Worm (Caenorhabditis elegans) whole organism, L4 larva: ENCODE data around the gene dnj-7.
A peak's percentile ranks its signal among the peaks of the same experiment; 100 is the strongest.

Experiments
- F49E8.2 ChIP-seq: sonication (generic microtip); optimal IDR thresholded peaks from 2 replicates; lab custom pipeline; 2016; ENCODE audit warnings: missing compliant biosample characterization, mild to moderate bottlenecking, missing genetic modification characterization, borderline replicate concordance
- T20F7.1 ChIP-seq: fragments of 200-800 bp; sonication (Bioruptor generic); optimal IDR thresholded peaks from 2 replicates; lab custom pipeline; 2018; ENCODE audit warnings: mild to moderate bottlenecking, missing genetic modification characterization, missing compliant biosample characterization
- T26A8.4 ChIP-seq: fragments of 200-800 bp; sonication (Bioruptor generic); IDR thresholded peaks from 2 replicates; pipeline ENCODE4 v1.3.6; 2022; ENCODE audit warnings: missing genetic modification characterization, missing compliant biosample characterization
- Y75B8A.6 ChIP-seq: fragments of 200-800 bp; sonication (Bioruptor generic); IDR thresholded peaks from 2 replicates; pipeline ENCODE4 v1.3.6; 2022; ENCODE audit warnings: missing genetic modification reagents, missing genetic modification characterization, missing compliant biosample characterization
- ZK546.5 ChIP-seq, 2 experiments: sonication (generic microtip); optimal IDR thresholded peaks; 2 replicates each; lab custom pipeline; 2017; ENCODE audit warnings: missing biosample characterization in 2 of 2, missing genetic modification characterization in 2 of 2
- aha-1 ChIP-seq: fragments of 150-350 bp; peaks from one replicate; lab custom pipeline; 2014; ENCODE audit warnings: missing biosample characterization, missing genetic modification characterization
- aly-2 ChIP-seq: sonication (generic microtip); optimal IDR thresholded peaks from 2 replicates; lab custom pipeline; 2018; ENCODE audit warnings: missing biosample characterization, missing genetic modification characterization
- arid-1 ChIP-seq: fragments of 200-800 bp; sonication (Bioruptor generic); conservative IDR thresholded peaks from 2 replicates; pipeline ENCODE4 v1.3.6; 2022; ENCODE audit warnings: missing genetic modification reagents, missing genetic modification characterization, missing compliant biosample characterization
- ceh-20 ChIP-seq: fragments of 200-800 bp; sonication (Bioruptor generic); IDR thresholded peaks from 2 replicates; pipeline ENCODE4 v1.3.6; 2022; ENCODE audit warnings: missing genetic modification reagents, missing genetic modification characterization, missing compliant biosample characterization
- ceh-62 ChIP-seq: sonication (generic microtip); optimal IDR thresholded peaks from 2 replicates; lab custom pipeline; 2017; ENCODE audit warnings: missing biosample characterization, missing genetic modification characterization
- ces-1 ChIP-seq: fragments of 150-350 bp; sonication (generic microtip); optimal IDR thresholded peaks from 4 replicates; lab custom pipeline; 2014; ENCODE audit warnings: missing biosample characterization, missing genetic modification reagents, missing genetic modification characterization
- cey-2 ChIP-seq: sonication (generic microtip); optimal IDR thresholded peaks from 3 replicates; lab custom pipeline; 2017; ENCODE audit warnings: missing genetic modification characterization, mild to moderate bottlenecking, missing compliant biosample characterization, antibody characterized with exemption, borderline replicate concordance; ENCODE audit not compliant: insufficient read depth
- ctbp-1 ChIP-seq: fragments of 200-800 bp; sonication (Bioruptor generic); IDR thresholded peaks from 2 replicates; pipeline ENCODE4 v1.3.6; 2022; ENCODE audit warnings: missing genetic modification reagents, missing genetic modification characterization, missing compliant biosample characterization
- daf-12 ChIP-seq: fragments of 150-350 bp; optimal IDR thresholded peaks from 2 replicates; lab custom pipeline; 2014; ENCODE audit warnings: missing biosample characterization, missing genetic modification reagents, missing genetic modification characterization
- daf-16 ChIP-seq, 3 experiments: sonication (generic microtip); optimal IDR thresholded peaks; 2 replicates each; lab custom pipeline; 2016 to 2017; ENCODE audit warnings: missing genetic modification characterization in 3 of 3, missing genetic modification reagents in 3 of 3, mild to moderate bottlenecking in 2 of 3, missing compliant biosample characterization in 2 of 3, missing biosample characterization in 1 of 3, moderate library complexity in 1 of 3
- daf-8 ChIP-seq: fragments of 200-800 bp; sonication (Bioruptor generic); IDR thresholded peaks from 2 replicates; pipeline ENCODE4 v1.3.6; 2022; ENCODE audit warnings: missing genetic modification characterization, missing compliant biosample characterization
- dmd-9 ChIP-seq: fragments of 200-800 bp; sonication (Bioruptor generic); IDR thresholded peaks from 2 replicates; pipeline ENCODE4 v1.3.6; 2022; ENCODE audit warnings: missing genetic modification reagents, missing genetic modification characterization, missing compliant biosample characterization
- duxl-1 ChIP-seq: sonication (generic microtip); optimal IDR thresholded peaks from 2 replicates; lab custom pipeline; 2016; ENCODE audit warnings: mild to moderate bottlenecking, missing genetic modification characterization, moderate library complexity, missing compliant biosample characterization; ENCODE audit not compliant: poor library complexity
- egl-43 ChIP-seq: fragments of 200-800 bp; sonication (Bioruptor generic); IDR thresholded peaks from 2 replicates; pipeline ENCODE4 v1.3.6; 2022; ENCODE audit warnings: missing genetic modification reagents, missing genetic modification characterization, missing compliant biosample characterization
- gei-8 ChIP-seq: fragments of 200-800 bp; sonication (Bioruptor generic); optimal IDR thresholded peaks from 2 replicates; lab custom pipeline; 2018; ENCODE audit warnings: mild to moderate bottlenecking, missing genetic modification characterization, missing compliant biosample characterization
- hif-1 ChIP-seq, 2 experiments: sonication (generic microtip); optimal IDR thresholded peaks; 2 replicates each; lab custom pipeline; 2016 to 2017; ENCODE audit warnings: missing compliant biosample characterization in 2 of 2, missing genetic modification characterization in 2 of 2, missing genetic modification reagents in 2 of 2, missing genotype in 2 of 2, mild to moderate bottlenecking in 1 of 2
- hlh-11 ChIP-seq: fragments of 200-800 bp; sonication (Bioruptor generic); optimal IDR thresholded peaks from 2 replicates; lab custom pipeline; 2018; ENCODE audit warnings: mild to moderate bottlenecking, missing genetic modification characterization, missing compliant biosample characterization
- hmg-1.1 ChIP-seq: fragments of 200-800 bp; sonication (Bioruptor generic); IDR thresholded peaks from 2 replicates; pipeline ENCODE4 v1.3.6; 2022; ENCODE audit warnings: missing genetic modification reagents, missing genetic modification characterization, missing compliant biosample characterization
- lim-7 ChIP-seq: fragments of 200-800 bp; sonication (Bioruptor generic); IDR thresholded peaks from 2 replicates; pipeline ENCODE4 v1.3.6; 2022; ENCODE audit warnings: missing genetic modification characterization, missing compliant biosample characterization
- lin-1 ChIP-seq: fragments of 200-800 bp; sonication (Bioruptor generic); IDR thresholded peaks from 2 replicates; pipeline ENCODE4 v1.3.6; 2022; ENCODE audit warnings: missing genetic modification reagents, missing genetic modification characterization, missing compliant biosample characterization
- lin-13 ChIP-seq: fragments of 150-350 bp; optimal IDR thresholded peaks from 2 replicates; lab custom pipeline; 2014; ENCODE audit warnings: missing biosample characterization, missing genetic modification reagents, missing genetic modification characterization
- lin-29 ChIP-seq: fragments of 200-800 bp; sonication (Bioruptor generic); IDR thresholded peaks from 2 replicates; pipeline ENCODE4 v1.3.6; 2022; ENCODE audit warnings: missing genetic modification reagents, missing genetic modification characterization, missing compliant biosample characterization
- lsy-2 ChIP-seq, 2 experiments: fragments of 150-350 bp in 1 of 2; sonication (generic microtip) in 1 of 2; optimal IDR thresholded peaks; 2 replicates each; lab custom pipeline; 2014 to 2017; ENCODE audit warnings: missing biosample characterization in 2 of 2, missing genetic modification characterization in 2 of 2
- madf-5 ChIP-seq, 2 experiments: fragments of 200-800 bp; sonication (Bioruptor generic); IDR thresholded peaks; 2 replicates each; pipeline ENCODE4 v1.3.6; 2022; ENCODE audit warnings: missing compliant biosample characterization in 2 of 2, missing genetic modification characterization in 2 of 2
- nhr-41 ChIP-seq: fragments of 200-800 bp; sonication (Bioruptor generic); IDR thresholded peaks from 2 replicates; pipeline ENCODE4 v1.3.6; 2022; ENCODE audit warnings: missing genetic modification reagents, missing genetic modification characterization, missing compliant biosample characterization
- nhr-48 ChIP-seq: sonication (generic microtip); optimal IDR thresholded peaks from 2 replicates; lab custom pipeline; 2016; ENCODE audit warnings: mild to moderate bottlenecking, missing genetic modification characterization, missing compliant biosample characterization
- nhr-6 ChIP-seq: fragments of 150-350 bp; optimal IDR thresholded peaks from 2 replicates; lab custom pipeline; 2014; ENCODE audit warnings: missing biosample characterization, missing genetic modification characterization
- nhr-76 ChIP-seq: fragments of 150-350 bp; optimal IDR thresholded peaks from 2 replicates; lab custom pipeline; 2014; ENCODE audit warnings: missing biosample characterization, missing genetic modification characterization
- nhr-77 ChIP-seq: fragments of 150-350 bp; optimal IDR thresholded peaks from 2 replicates; lab custom pipeline; 2014; ENCODE audit warnings: missing biosample characterization, missing genetic modification characterization
- pqm-1 ChIP-seq: sonication (generic microtip); optimal IDR thresholded peaks from 2 replicates; lab custom pipeline; 2017; ENCODE audit warnings: missing biosample characterization, missing genetic modification characterization
- rbr-2 ChIP-seq: sonication (generic microtip); optimal IDR thresholded peaks from 2 replicates; lab custom pipeline; 2016; ENCODE audit warnings: missing genotype, missing genetic modification characterization, missing compliant biosample characterization
- saeg-2 ChIP-seq: fragments of 200-800 bp; sonication (Bioruptor generic); IDR thresholded peaks from 2 replicates; pipeline ENCODE4 v1.3.6; 2022; ENCODE audit warnings: missing genetic modification reagents, missing genetic modification characterization, missing compliant biosample characterization
- sdz-12 ChIP-seq: fragments of 200-800 bp; sonication (Bioruptor generic); optimal IDR thresholded peaks from 2 replicates; lab custom pipeline; 2018; ENCODE audit warnings: mild to moderate bottlenecking, missing genetic modification characterization, missing compliant biosample characterization
- set-16 ChIP-seq: fragments of 200-800 bp; sonication (Bioruptor generic); IDR thresholded peaks from 2 replicates; pipeline ENCODE4 v1.3.6; 2022; ENCODE audit warnings: missing genetic modification reagents, missing genetic modification characterization, missing compliant biosample characterization
- snpc-4 ChIP-seq: fragments of 150-350 bp; optimal IDR thresholded peaks from 2 replicates; lab custom pipeline; 2014; ENCODE audit warnings: missing biosample characterization, missing genetic modification characterization
- spr-1 ChIP-seq: sonication (generic microtip); optimal IDR thresholded peaks from 2 replicates; lab custom pipeline; 2016; ENCODE audit warnings: mild to moderate bottlenecking, missing genetic modification characterization, missing compliant biosample characterization
- spr-3 ChIP-seq: fragments of 200-800 bp; sonication (Bioruptor generic); optimal IDR thresholded peaks from 2 replicates; lab custom pipeline; 2018; ENCODE audit warnings: mild to moderate bottlenecking, missing genetic modification characterization, missing compliant biosample characterization
- tag-97 ChIP-seq: fragments of 200-800 bp; sonication (Bioruptor generic); IDR thresholded peaks from 2 replicates; pipeline ENCODE4 v1.3.6; 2022; ENCODE audit warnings: missing genetic modification characterization, missing compliant biosample characterization
- tra-1 ChIP-seq: fragments of 200-800 bp; sonication (Bioruptor generic); IDR thresholded peaks from 2 replicates; pipeline ENCODE4 v1.3.6; 2022; ENCODE audit warnings: missing genetic modification reagents, missing genetic modification characterization, missing compliant biosample characterization
- vab-7 ChIP-seq: fragments of 200-800 bp; sonication (Bioruptor generic); IDR thresholded peaks from 2 replicates; pipeline ENCODE4 v1.3.6; 2022; ENCODE audit warnings: missing genetic modification reagents, missing genetic modification characterization, missing compliant biosample characterization
- zfp-3 ChIP-seq: fragments of 200-800 bp; sonication (Bioruptor generic); conservative IDR thresholded peaks from 2 replicates; pipeline ENCODE4 v1.3.6; 2022; ENCODE audit warnings: missing genetic modification reagents, missing genetic modification characterization, missing compliant biosample characterization
- zip-2 ChIP-seq: fragments of 150-350 bp; optimal IDR thresholded peaks from 2 replicates; lab custom pipeline; 2014; ENCODE audit warnings: missing biosample characterization, missing genetic modification characterization
- ztf-11 ChIP-seq: fragments of 150-350 bp; optimal IDR thresholded peaks from 2 replicates; lab custom pipeline; 2014; ENCODE audit warnings: missing biosample characterization, missing genetic modification characterization

The dnj-7 gene

ce11 chrX:7177341-7177740, 17.0 kb upstream of the dnj-7 start, which contains the start of gene F43E12.1:
TSS of gene F43E12.1 (plus strand) at chrX:7177641.
- TF ChIP-seq T26A8.4 (GFP tag; lab: Robert Waterston, UW) (no peak), set-16 (no peak), lin-1 (no peak), lsy-2 (tag; optimal IDR thresholded peaks at IDR 0.05; lab: Kevin White, UChicago) (no peak), spr-3 (GFP tag; lab: Kevin White, UChicago) (no peak), madf-5 (GFP tag; IDR thresholded peaks at IDR 0.05; lab: Robert Waterston, UW) (no peak), cey-2 (tag; lab: Kevin White, UChicago) (no peak), lin-29 (GFP tag; lab: Robert Waterston, UW) (no peak), zip-2 (tag; lab: Kevin White, UChicago) (no peak), nhr-76 (tag; lab: Kevin White, UChicago) (no peak), daf-8 (GFP tag; lab: Robert Waterston, UW) (no peak)

DNA sequence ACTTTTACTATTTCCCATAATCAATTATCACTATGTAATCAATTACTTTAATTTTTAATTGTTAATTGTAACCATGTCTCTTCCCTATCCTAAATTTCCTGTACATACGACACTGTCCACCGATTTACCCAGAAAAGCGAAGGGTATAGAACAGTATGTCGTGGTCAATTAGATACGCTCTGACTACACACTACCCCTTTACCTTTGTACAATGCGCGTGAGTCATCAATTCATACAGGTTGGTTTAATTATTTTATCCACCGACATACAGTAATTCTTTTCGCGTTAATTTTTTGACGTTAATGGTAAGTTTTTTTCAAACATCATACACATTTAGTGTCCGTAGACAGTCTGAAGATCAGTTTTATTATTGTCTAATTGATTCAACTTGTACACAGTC, 12.7 kb upstream of the dnj-7 start:
- no peak for TF ChIP-seq lim-7 (GFP tag; lab: Robert Waterston, UW)
- TF ChIP-seq ZK546.5 (tag; optimal IDR thresholded peaks at IDR 0.05; lab: Kevin White, UChicago) = no peak
- TF ChIP-seq aly-2 (tag; lab: Kevin White, UChicago) = no peak
- peak; percentile 41 for TF ChIP-seq pqm-1
- peak; percentile 98 for TF ChIP-seq hmg-1.1 (GFP tag; lab: Robert Waterston, UW)
- no peak for TF ChIP-seq arid-1
- TF ChIP-seq duxl-1 (tag; lab: Kevin White, UChicago) = peak; percentile 97
- TF ChIP-seq nhr-41 (GFP tag; lab: Robert Waterston, UW) = no peak
- TF ChIP-seq daf-12 (tag; lab: Kevin White, UChicago) = no peak
- peak; percentile 83 for TF ChIP-seq ceh-20 (GFP tag; lab: Robert Waterston, UW)
- TF ChIP-seq nhr-77 (tag; lab: Kevin White, UChicago) = peak; percentile 99
- TF ChIP-seq lin-13 (GFP tag; lab: Kevin White, UChicago) = peak; percentile 84
- TF ChIP-seq spr-1 (tag; lab: Kevin White, UChicago) = peak; percentile 88
- TF ChIP-seq tag-97 (GFP tag; lab: Robert Waterston, UW) = no peak
- 0 out of 2 replicates have a peak, but pooled peaks have one; percentile 16 for TF ChIP-seq daf-8 (GFP tag; lab: Robert Waterston, UW)
- no peak for TF ChIP-seq cey-2 (tag; lab: Kevin White, UChicago)
- no peak for TF ChIP-seq snpc-4 (tag; lab: Kevin White, UChicago)
- TF ChIP-seq vab-7 = no peak
- TF ChIP-seq ceh-62 (tag; lab: Kevin White, UChicago) = no peak
- TF ChIP-seq lsy-2 (tag; optimal IDR thresholded peaks at IDR 0.05; lab: Kevin White, UChicago) = peak; percentile 83 to 92
- peak; percentile 12 for TF ChIP-seq ces-1 (GFP tag; lab: Kevin White, UChicago)
- peak; percentile 81; the same call in 1 of the 2 replicates for TF ChIP-seq saeg-2 (GFP tag; lab: Robert Waterston, UW)
- TF ChIP-seq daf-16 (GFP tag; optimal IDR thresholded peaks at IDR 0.05; lab: Kevin White, UChicago) = peak; percentile 76 to 91
- peak; percentile 86 for TF ChIP-seq daf-16 (tag; optimal IDR thresholded peaks at IDR 0.05; lab: Kevin White, UChicago)
- TF ChIP-seq rbr-2 (tag; lab: Kevin White, UChicago) = peak; percentile 94
- peak; percentile 90 for TF ChIP-seq T20F7.1 (GFP tag; lab: Kevin White, UChicago)
- no peak for TF ChIP-seq Y75B8A.6
- no peak for TF ChIP-seq ctbp-1 (GFP tag; lab: Robert Waterston, UW)
- TF ChIP-seq sdz-12 = no peak
- peak; percentile 83 for TF ChIP-seq nhr-48 (tag; lab: Kevin White, UChicago)
- no peak for TF ChIP-seq egl-43 (GFP tag; lab: Robert Waterston, UW)
- TF ChIP-seq aha-1 (tag; lab: Kevin White, UChicago) = peak; percentile 86
- peak in 1 of 2 experiments; percentile 51 for TF ChIP-seq hif-1 (tag; optimal IDR thresholded peaks at IDR 0.05; lab: Kevin White, UChicago)
- TF ChIP-seq T26A8.4 (GFP tag; lab: Robert Waterston, UW) = peak; percentile 97
- TF ChIP-seq dmd-9 (GFP tag; lab: Robert Waterston, UW) = no peak
- no peak for TF ChIP-seq madf-5 (GFP tag; IDR thresholded peaks at IDR 0.05; lab: Robert Waterston, UW)
- no peak for TF ChIP-seq gei-8 (GFP tag; lab: Kevin White, UChicago)
- TF ChIP-seq ztf-11 (tag; lab: Kevin White, UChicago) = no peak
- TF ChIP-seq nhr-6 = peak; percentile 97
- TF ChIP-seq hlh-11 (tag; lab: Kevin White, UChicago) = peak; percentile 93
- no peak for TF ChIP-seq F49E8.2 (tag; lab: Kevin White, UChicago)
- TF ChIP-seq tra-1 (GFP tag; lab: Robert Waterston, UW) = no peak; the same call in 1 of the 2 replicates
- peak; percentile 90 for TF ChIP-seq zfp-3 (GFP tag; lab: Robert Waterston, UW)
